Worm (Caenorhabditis elegans) whole organism, L2 larva: Measurements from ENCODE around the gene nspc-4.

Source experiments
- C34F6.9 ChIP-seq: fragments of 150-350 bp; optimal IDR thresholded peaks from 2 replicates; lab custom pipeline; 2014; ENCODE audit warnings: missing biosample characterization, missing genetic modification characterization
- R02D3.7 ChIP-seq: fragments of 150-350 bp; optimal IDR thresholded peaks from 2 replicates; lab custom pipeline; 2014; ENCODE audit warnings: missing biosample characterization, missing genetic modification characterization
- Y55F3AM.14 ChIP-seq: fragments of 200-800 bp; sonication (Bioruptor generic); optimal IDR thresholded peaks from 2 replicates; lab custom pipeline; 2018; ENCODE audit warnings: mild to moderate bottlenecking, missing genetic modification characterization, missing compliant biosample characterization
- alr-1 ChIP-seq: fragments of 150-350 bp; optimal IDR thresholded peaks from 2 replicates; lab custom pipeline; 2014; ENCODE audit warnings: missing biosample characterization, missing genetic modification characterization
- ama-1 ChIP-seq: fragments of 150-350 bp; optimal IDR thresholded peaks from 2 replicates; lab custom pipeline; 2018; ENCODE audit warnings: inconsistent platforms
- blmp-1 ChIP-seq: sonication (generic microtip); optimal IDR thresholded peaks from 2 replicates; lab custom pipeline; 2017; ENCODE audit warnings: missing genetic modification characterization, mild to moderate bottlenecking, missing compliant biosample characterization, antibody characterized with exemption, moderate library complexity; ENCODE audit not compliant: insufficient read depth
- ceh-16 ChIP-seq: fragments of 150-350 bp; optimal IDR thresholded peaks from 2 replicates; lab custom pipeline; 2014; ENCODE audit warnings: missing biosample characterization, missing genetic modification characterization
- ceh-82 ChIP-seq: fragments of 150-350 bp; optimal IDR thresholded peaks from 2 replicates; lab custom pipeline; 2014; ENCODE audit warnings: missing biosample characterization, missing genetic modification characterization
- crh-2 ChIP-seq: sonication (generic microtip); optimal IDR thresholded peaks from 2 replicates; lab custom pipeline; 2017; ENCODE audit warnings: missing biosample characterization, missing genetic modification characterization
- egl-27 ChIP-seq: sonication (generic microtip); optimal IDR thresholded peaks from 3 replicates; lab custom pipeline; 2017; ENCODE audit warnings: missing biosample characterization, missing genetic modification reagents, missing genetic modification characterization
- elt-3 ChIP-seq: sonication (generic microtip); optimal IDR thresholded peaks from 2 replicates; lab custom pipeline; 2017; ENCODE audit warnings: missing biosample characterization, missing genetic modification characterization
- fos-1 ChIP-seq: fragments of 150-350 bp; optimal IDR thresholded peaks from 2 replicates; lab custom pipeline; 2014; ENCODE audit warnings: missing biosample characterization, missing genetic modification characterization
- gmeb-1 ChIP-seq: fragments of 150-350 bp; optimal IDR thresholded peaks from 2 replicates; lab custom pipeline; 2014; ENCODE audit warnings: missing biosample characterization, missing genetic modification characterization
- lin-11 ChIP-seq: fragments of 150-350 bp; sonication (generic microtip); optimal IDR thresholded peaks from 2 replicates; lab custom pipeline; 2014; ENCODE audit warnings: missing biosample characterization, missing genetic modification characterization, inconsistent platforms, mixed read lengths
- lin-13 ChIP-seq: fragments of 150-350 bp; optimal IDR thresholded peaks from 2 replicates; lab custom pipeline; 2014; ENCODE audit warnings: missing biosample characterization, missing genetic modification reagents, missing genetic modification characterization
- lin-39 ChIP-seq: fragments of 150-350 bp; optimal IDR thresholded peaks from 2 replicates; lab custom pipeline; 2014; ENCODE audit warnings: missing biosample characterization, missing genetic modification reagents, missing genetic modification characterization
- lsy-2 ChIP-seq, 2 experiments: fragments of 150-350 bp in 1 of 2; sonication (generic microtip) in 1 of 2; optimal IDR thresholded peaks; 2 replicates each; lab custom pipeline; 2014 to 2017; ENCODE audit warnings: missing biosample characterization in 2 of 2, missing genetic modification characterization in 2 of 2
- mdl-1 ChIP-seq, 2 experiments: fragments of 150-350 bp in 1 of 2; sonication (generic microtip) in 1 of 2; optimal IDR thresholded peaks; 2 replicates each; lab custom pipeline; 2017; ENCODE audit warnings: missing biosample characterization in 2 of 2, missing genetic modification characterization in 2 of 2
- nhr-10 ChIP-seq: sonication (generic microtip); optimal IDR thresholded peaks from 2 replicates; lab custom pipeline; 2017; ENCODE audit warnings: missing biosample characterization, missing genetic modification characterization
- nhr-11 ChIP-seq: fragments of 150-350 bp; optimal IDR thresholded peaks from 2 replicates; lab custom pipeline; 2014; ENCODE audit warnings: missing biosample characterization, missing genetic modification characterization
- nhr-129 ChIP-seq: fragments of 150-350 bp; optimal IDR thresholded peaks from 2 replicates; lab custom pipeline; 2014; ENCODE audit warnings: missing biosample characterization, missing genetic modification characterization
- nhr-21 ChIP-seq: fragments of 150-350 bp; optimal IDR thresholded peaks from 2 replicates; lab custom pipeline; 2014; ENCODE audit warnings: missing biosample characterization, missing genetic modification characterization
- nhr-25 ChIP-seq: fragments of 150-350 bp; sonication (generic microtip); optimal IDR thresholded peaks from 3 replicates; lab custom pipeline; 2014; ENCODE audit warnings: missing biosample characterization, missing genetic modification characterization
- nhr-6 ChIP-seq: fragments of 150-350 bp; optimal IDR thresholded peaks from 2 replicates; lab custom pipeline; 2014; ENCODE audit warnings: missing biosample characterization, missing genetic modification characterization
- nhr-77 ChIP-seq: fragments of 150-350 bp; optimal IDR thresholded peaks from 2 replicates; lab custom pipeline; 2014; ENCODE audit warnings: missing biosample characterization, missing genetic modification characterization
- peb-1 ChIP-seq: fragments of 150-350 bp; optimal IDR thresholded peaks from 2 replicates; lab custom pipeline; 2014; ENCODE audit warnings: missing biosample characterization, missing genetic modification characterization
- sem-4 ChIP-seq: fragments of 150-350 bp; optimal IDR thresholded peaks from 2 replicates; lab custom pipeline; 2014; ENCODE audit warnings: missing biosample characterization, missing genetic modification reagents, missing genetic modification characterization
- sma-9 ChIP-seq, 2 experiments: fragments of 150-350 bp in 1 of 2; sonication (generic microtip) in 1 of 2; optimal IDR thresholded peaks; 2 replicates each; lab custom pipeline; 2014 to 2016; ENCODE audit warnings: missing genetic modification characterization in 2 of 2, mild to moderate bottlenecking in 1 of 2, missing biosample characterization in 1 of 2, missing compliant biosample characterization in 1 of 2, missing genetic modification reagents in 1 of 2, moderate library complexity in 1 of 2
- unc-55 ChIP-seq: fragments of 150-350 bp; sonication (generic microtip); optimal IDR thresholded peaks from 3 replicates; lab custom pipeline; 2014; ENCODE audit warnings: missing biosample characterization, missing genetic modification reagents, missing genetic modification characterization
- unc-62 ChIP-seq: fragments of 150-350 bp; optimal IDR thresholded peaks from 2 replicates; lab custom pipeline; 2014; ENCODE audit warnings: missing biosample characterization, missing genetic modification reagents, missing genetic modification characterization
- zag-1 ChIP-seq: fragments of 150-350 bp; optimal IDR thresholded peaks from 2 replicates; lab custom pipeline; 2014; ENCODE audit warnings: missing biosample characterization, missing genetic modification characterization
- ztf-1 ChIP-seq: fragments of 200-800 bp; sonication (Bioruptor generic); conservative IDR thresholded peaks from 2 replicates; pipeline ENCODE4 v1.3.6; 2022; ENCODE audit warnings: missing genetic modification characterization, missing compliant biosample characterization
- ztf-11 ChIP-seq: sonication (generic microtip); optimal IDR thresholded peaks from 2 replicates; lab custom pipeline; 2017; ENCODE audit warnings: missing biosample characterization, missing genetic modification characterization
- ztf-4 ChIP-seq: fragments of 150-350 bp; optimal IDR thresholded peaks from 2 replicates; lab custom pipeline; 2014; ENCODE audit warnings: missing biosample characterization, missing genetic modification characterization

Gene nspc-4

ce11 chrX:8580217-8580616 is 42.1 kb upstream of the nspc-4 start, which contains the start of gene F18E9.4:
Gene F18E9.4, plus strand, starts transcription at chrX:8580517.
- TF ChIP-seq nhr-77 (tag; lab: Kevin White, UChicago) (no peak), nhr-10 (tag; lab: Kevin White, UChicago) (no peak), ztf-11 (tag; lab: Kevin White, UChicago) (no peak), nhr-25 (no peak), egl-27 (tag; lab: Kevin White, UChicago) (no peak), ztf-4 (tag; lab: Kevin White, UChicago) (no peak), peb-1 (no peak), sem-4 (tag; lab: Kevin White, UChicago) (no peak)

ce11 chrX:8570997-8571517 is 32.9 kb upstream of the nspc-4 start, which contains the start of gene jmjd-3.1:
Gene jmjd-3.1, plus strand, starts transcription at chrX:8571047.
- TF ChIP-seq nhr-25 (no peak), nhr-129 (tag; lab: Kevin White, UChicago) (no peak), zag-1 (tag; lab: Kevin White, UChicago) (no peak), nhr-11 (tag; lab: Kevin White, UChicago) (no peak), lsy-2 (tag; optimal IDR thresholded peaks at IDR 0.05; lab: Kevin White, UChicago) (no peak), mdl-1 (tag; optimal IDR thresholded peaks at IDR 0.05; lab: Kevin White, UChicago) (no peak), nhr-6 (tag; lab: Kevin White, UChicago) (no peak), egl-27 (tag; lab: Kevin White, UChicago) (no peak), ztf-4 (tag; lab: Kevin White, UChicago) (no peak), lin-13 (GFP tag; lab: Kevin White, UChicago) (no peak), gmeb-1 (tag; lab: Kevin White, UChicago) (no peak), lin-39 (tag; lab: Kevin White, UChicago) (no peak), nhr-77 (tag; lab: Kevin White, UChicago) (no peak)

ce11 chrX:8569159-8569558 is 31.0 kb upstream of the nspc-4 start:
- TF ChIP-seq mdl-1 (tag; optimal IDR thresholded peaks at IDR 0.05; lab: Kevin White, UChicago) = peak in 1 of 2 experiments; percentile 6
- TF ChIP-seq nhr-25 = no peak
- peak; percentile 22 for TF ChIP-seq nhr-129 (tag; lab: Kevin White, UChicago)
- peak; percentile 21 for TF ChIP-seq unc-55 (GFP tag; lab: Kevin White, UChicago)
- TF ChIP-seq ztf-1 (GFP tag; lab: Robert Waterston, UW) = no peak
- no peak for TF ChIP-seq R02D3.7 (tag; lab: Kevin White, UChicago)
- peak; percentile 6 for TF ChIP-seq C34F6.9 (tag; lab: Kevin White, UChicago)
- no peak for TF ChIP-seq alr-1 (tag; lab: Kevin White, UChicago)

- no peak for TF ChIP-seq elt-3
- TF ChIP-seq zag-1 (tag; lab: Kevin White, UChicago) = no peak
- TF ChIP-seq nhr-21 (tag; lab: Kevin White, UChicago) = peak; percentile 24
- no peak for TF ChIP-seq peb-1
- TF ChIP-seq ztf-11 (tag; lab: Kevin White, UChicago) = no peak
- TF ChIP-seq blmp-1 (tag; lab: Kevin White, UChicago) = no peak
- no peak for TF ChIP-seq crh-2 (tag; lab: Kevin White, UChicago)
- peak; percentile 61 for TF ChIP-seq fos-1 (tag; lab: Kevin White, UChicago)
- no peak for TF ChIP-seq ztf-1 (GFP tag; lab: Robert Waterston, UW)
- no peak for TF ChIP-seq alr-1 (tag; lab: Kevin White, UChicago)
- TF ChIP-seq ceh-82 = no peak
- TF ChIP-seq Y55F3AM.14 (GFP tag; lab: Kevin White, UChicago) = no peak
- TF ChIP-seq nhr-6 (tag; lab: Kevin White, UChicago) = no peak
- peak; percentile 31 for TF ChIP-seq ceh-16
- no peak for TF ChIP-seq lin-11 (tag; lab: Kevin White, UChicago)
- TF ChIP-seq unc-62 (GFP tag; lab: Kevin White, UChicago) = no peak
- TF ChIP-seq, all 48 proteins: peak for 3
These were observed 30.3 kb upstream of the nspc-4 start for ce11 chrX:8568423-8568903.

- peak; percentile 58 for TF ChIP-seq sma-9 (GFP tag; optimal IDR thresholded peaks at IDR 0.05; lab: Kevin White, UChicago)
- no peak for TF ChIP-seq sma-9 (tag; optimal IDR thresholded peaks at IDR 0.05; lab: Kevin White, UChicago)
- TF ChIP-seq nhr-11 (tag; lab: Kevin White, UChicago) = no peak
- peak; percentile 30 for TF ChIP-seq fos-1 (tag; lab: Kevin White, UChicago)
- no peak for TF ChIP-seq blmp-1 (tag; lab: Kevin White, UChicago)
- TF ChIP-seq unc-55 (GFP tag; lab: Kevin White, UChicago) = no peak
- no peak for TF ChIP-seq ama-1 (lab: Kevin White, UChicago)
- TF ChIP-seq, all 48 proteins: peak for 2
These were observed 29.7 kb upstream of the nspc-4 start for ce11 chrX:8567823-8568314.
